Worm (Caenorhabditis elegans) whole organism, mixed stage, embryonic: ENCODE measurements around the gene F23B2.7.

Source experiments
- elt-1 ChIP-seq: sonication (generic microtip); optimal IDR thresholded peaks from 2 replicates; lab custom pipeline; 2017; ENCODE audit warnings: missing genetic modification characterization, mild to moderate bottlenecking, missing compliant biosample characterization, antibody characterized with exemption, moderate library complexity, borderline replicate concordance; ENCODE audit not compliant: insufficient read depth
- mep-1 ChIP-seq: fragments of 150-350 bp; optimal IDR thresholded peaks from 2 replicates; lab custom pipeline; 2017; ENCODE audit warnings: missing biosample characterization, missing genetic modification reagents, missing genetic modification characterization, inconsistent platforms
- nhr-12 ChIP-seq: fragments of 150-350 bp; optimal IDR thresholded peaks from 2 replicates; lab custom pipeline; 2014; ENCODE audit warnings: missing biosample characterization, missing genetic modification characterization
- nhr-76 ChIP-seq: sonication (generic microtip); optimal IDR thresholded peaks from 2 replicates; lab custom pipeline; 2017; ENCODE audit warnings: missing biosample characterization, missing genetic modification characterization
- unc-39 ChIP-seq: fragments of 150-350 bp; optimal IDR thresholded peaks from 2 replicates; lab custom pipeline; 2014; ENCODE audit warnings: missing biosample characterization, missing genetic modification characterization
- unc-62 ChIP-seq: fragments of 150-350 bp; optimal IDR thresholded peaks from 2 replicates; lab custom pipeline; 2014; ENCODE audit warnings: missing biosample characterization, missing genetic modification reagents, missing genetic modification characterization

DNA sequence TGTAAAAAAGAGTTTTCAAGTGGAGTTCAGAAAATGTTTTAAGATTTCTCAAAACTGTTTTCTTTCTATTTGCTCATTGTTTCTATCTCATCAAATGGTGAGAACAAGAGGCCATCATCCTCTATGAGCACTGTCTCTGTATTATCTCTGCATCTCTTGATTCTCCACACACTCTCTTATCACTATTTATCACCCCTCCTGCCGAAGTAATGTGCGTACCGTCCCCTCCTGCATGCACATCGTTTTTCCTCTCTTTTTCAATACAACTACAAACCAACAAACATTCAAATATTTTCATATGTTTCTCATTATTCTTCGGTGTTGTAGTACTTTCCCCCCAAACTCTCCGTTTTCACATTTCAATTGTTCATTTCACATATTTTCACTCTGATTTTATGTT, 33.8 kb upstream of the F23B2.7 start:
- TF ChIP-seq unc-39 (tag; lab: Kevin White, UChicago) (no peak), mep-1 (tag; lab: Kevin White, UChicago) (no peak), nhr-76 (tag; lab: Kevin White, UChicago) (no peak), nhr-12 (no peak), elt-1 (tag; lab: Kevin White, UChicago) (no peak), unc-62 (no peak)
